Worm (Caenorhabditis elegans) whole organism, L1 larva: ENCODE measurements around the gene col-68.

Experiments
- blmp-1 ChIP-seq: fragments of 150-350 bp; optimal IDR thresholded peaks from 2 replicates; lab custom pipeline; 2014; ENCODE audit warnings: missing biosample characterization, missing genetic modification characterization
- ceh-88 ChIP-seq: fragments of 200-800 bp; sonication (Bioruptor generic); IDR thresholded peaks from 2 replicates; pipeline ENCODE4 v1.3.6; 2022; ENCODE audit warnings: missing genetic modification characterization, missing compliant biosample characterization
- grh-1 ChIP-seq: fragments of 200-800 bp; sonication (Bioruptor generic); IDR thresholded peaks from 2 replicates; pipeline ENCODE4 v1.3.6; 2022; ENCODE audit warnings: missing genetic modification reagents, missing genetic modification characterization, missing compliant biosample characterization
- sptf-1 ChIP-seq: fragments of 150-350 bp; optimal IDR thresholded peaks from 2 replicates; lab custom pipeline; 2014; ENCODE audit warnings: missing biosample characterization, missing genetic modification characterization
- unc-62 ChIP-seq: fragments of 150-350 bp; optimal IDR thresholded peaks from 2 replicates; lab custom pipeline; 2014; ENCODE audit warnings: missing biosample characterization, missing genetic modification reagents, missing genetic modification characterization

- no peak for TF ChIP-seq sptf-1 (tag; lab: Kevin White, UChicago)
- no peak for TF ChIP-seq ceh-88 (GFP tag; lab: Robert Waterston, UW)
- TF ChIP-seq blmp-1 (tag; lab: Kevin White, UChicago): no peak
- TF ChIP-seq unc-62 (GFP tag; lab: Kevin White, UChicago): no peak
- no peak for TF ChIP-seq grh-1
Observed at ce11 chrII:61013-61412, 43.3 kb upstream of the col-68 start, which contains the start of gene C23H3.2.
